Worm (Caenorhabditis elegans): Measurements from ENCODE around the gene C01F1.6.
A peak's percentile ranks its signal among the peaks of the same experiment; 100 is the strongest.

C01F1.6 gene

ce11 chrII:4312115-4312514 lies 24.1 kb upstream of the C01F1.6 start, which contains the start of gene plep-1:
Gene plep-1 (minus strand): TSS chrII:4312215.
- no peak for TF ChIP-seq ceh-83 (GFP tag; optimal IDR thresholded peaks at IDR 0.05)
- TF ChIP-seq sem-2 (GFP tag; optimal IDR thresholded peaks at IDR 0.05), result no peak
- TF ChIP-seq nhr-237 (tag; optimal IDR thresholded peaks at IDR 0.05), result no peak
- no peak for TF ChIP-seq cnd-1 (tag; optimal IDR thresholded peaks at IDR 0.05)
- TF ChIP-seq blmp-1 (tag; optimal IDR thresholded peaks at IDR 0.05), result no peak
- no peak for TF ChIP-seq lsy-2 (tag; optimal IDR thresholded peaks at IDR 0.05)
- no peak for TF ChIP-seq mls-2 (tag; optimal IDR thresholded peaks at IDR 0.05)
- TF ChIP-seq elt-3 (tag; optimal IDR thresholded peaks at IDR 0.05), result no peak
- TF ChIP-seq drap-1 (GFP tag; optimal IDR thresholded peaks at IDR 0.05), result no peak
- TF ChIP-seq mab-5 (tag; optimal IDR thresholded peaks at IDR 0.05), result no peak
- no peak for TF ChIP-seq nhr-76 (tag; optimal IDR thresholded peaks at IDR 0.05)
- no peak for TF ChIP-seq lin-32 (GFP tag; optimal IDR thresholded peaks at IDR 0.05)

DNA sequence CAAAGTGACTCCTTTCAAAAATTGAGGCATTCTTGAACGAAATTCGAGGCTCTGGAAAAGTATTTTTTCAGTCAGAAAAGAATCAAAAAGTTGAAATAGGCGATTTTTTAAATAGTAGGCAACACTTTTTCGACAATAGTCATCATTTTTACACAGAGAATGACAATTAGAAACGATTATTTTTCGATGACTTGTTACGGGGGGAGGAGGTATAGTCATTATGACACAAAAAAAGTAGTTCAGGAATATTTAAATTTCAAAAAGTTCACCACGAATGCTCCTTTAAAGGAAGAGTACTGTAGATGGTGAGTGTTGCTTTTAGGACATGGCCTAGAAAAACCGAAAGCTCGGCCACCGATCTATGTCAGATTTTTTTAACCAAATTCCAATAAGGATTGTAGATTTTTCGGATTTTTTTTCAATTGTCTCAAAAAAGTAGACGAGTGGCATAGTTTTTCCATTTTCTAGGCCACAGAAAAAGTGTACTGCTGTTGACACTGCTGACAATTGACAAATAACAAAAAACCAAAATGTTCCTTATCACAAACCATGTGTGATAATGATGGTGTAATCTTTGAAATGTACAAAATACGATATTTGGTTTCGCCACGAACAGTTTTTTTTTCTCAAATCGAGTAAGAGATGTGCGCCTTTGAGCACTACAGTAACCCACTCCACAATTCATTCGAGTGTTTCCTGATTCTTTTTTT lies 19.1 kb upstream of the C01F1.6 start, which contains the start of gene Y52E8A.3:
Gene Y52E8A.3, minus strand, starts transcription at position 51 of the 710 bp plus-strand sequence.
- TF ChIP-seq cnd-1 (tag; optimal IDR thresholded peaks at IDR 0.05) (no peak), tbx-8 (GFP tag; optimal IDR thresholded peaks at IDR 0.05) (no peak), unc-62 (GFP tag; optimal IDR thresholded peaks at IDR 0.05) (no peak), mep-1 (tag; optimal IDR thresholded peaks at IDR 0.05) (no peak)

ce11 chrII:4301307-4301706 lies 13.3 kb upstream of the C01F1.6 start, which contains the start of gene gtf-2F1:
Gene gtf-2F1 (plus strand): TSS chrII:4301607.
- no peak for TF ChIP-seq lsy-2 (tag; optimal IDR thresholded peaks at IDR 0.05)
- no peak for TF ChIP-seq ceh-83 (GFP tag; optimal IDR thresholded peaks at IDR 0.05)
- no peak for TF ChIP-seq unc-62 (GFP tag; optimal IDR thresholded peaks at IDR 0.05)
- no peak for TF ChIP-seq mls-2 (tag; optimal IDR thresholded peaks at IDR 0.05)
- no peak for TF ChIP-seq blmp-1 (tag; optimal IDR thresholded peaks at IDR 0.05)
- no peak for TF ChIP-seq tbx-8 (GFP tag; optimal IDR thresholded peaks at IDR 0.05)
- no peak for TF ChIP-seq drap-1 (GFP tag; optimal IDR thresholded peaks at IDR 0.05)
- TF ChIP-seq hlh-1 (tag; optimal IDR thresholded peaks at IDR 0.05), result no peak
- no peak for TF ChIP-seq ceh-43 (GFP tag; optimal IDR thresholded peaks at IDR 0.05)
- TF ChIP-seq nhr-28 (tag; optimal IDR thresholded peaks at IDR 0.05), result no peak
- TF ChIP-seq nhr-12 (tag; optimal IDR thresholded peaks at IDR 0.05), result no peak
- no peak for TF ChIP-seq bed-3 (GFP tag; optimal IDR thresholded peaks at IDR 0.05)
- TF ChIP-seq sem-2 (GFP tag; optimal IDR thresholded peaks at IDR 0.05), result no peak
- TF ChIP-seq lin-32 (GFP tag; optimal IDR thresholded peaks at IDR 0.05), result no peak
- TF ChIP-seq unc-39 (tag; optimal IDR thresholded peaks at IDR 0.05), result no peak
- no peak for TF ChIP-seq unc-120 (tag; optimal IDR thresholded peaks at IDR 0.05; ENCODE audit: poor library complexity, severe bottlenecking)
- no peak for TF ChIP-seq pha-4 (tag; optimal IDR thresholded peaks at IDR 0.05)

DNA sequence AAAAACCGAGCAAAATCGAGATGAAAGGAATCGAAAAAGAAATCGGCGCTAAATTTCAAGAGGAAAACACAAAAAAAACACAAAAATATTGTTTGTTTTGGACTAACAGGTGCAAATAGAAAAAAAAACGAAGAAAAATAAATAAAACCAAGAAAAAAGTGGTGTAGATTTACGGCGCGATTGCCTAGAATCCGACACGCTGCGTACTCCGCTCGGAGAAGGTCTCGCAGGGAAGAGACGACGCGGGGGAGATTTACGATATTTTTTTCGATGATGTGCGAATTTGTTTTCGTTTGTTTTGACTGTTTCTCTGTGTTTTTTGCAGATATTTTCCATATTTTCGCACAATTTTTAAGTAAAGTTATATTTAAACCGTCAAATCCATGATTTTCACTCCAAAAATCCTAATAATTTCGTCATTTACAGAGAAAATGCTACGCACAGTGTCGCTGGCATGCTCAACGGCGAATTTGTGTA lies 11.3 kb upstream of the C01F1.6 start, which contains the start of gene sco-1:
Gene sco-1, plus strand, starts transcription at position 427 of the 477 bp plus-strand sequence.
- peak; percentile 66 for TF ChIP-seq hlh-1 (tag; optimal IDR thresholded peaks at IDR 0.05)
- no peak for TF ChIP-seq nhr-76 (tag; optimal IDR thresholded peaks at IDR 0.05)
- no peak for TF ChIP-seq nhr-28 (tag; optimal IDR thresholded peaks at IDR 0.05)
- TF ChIP-seq flh-1 (GFP tag; optimal IDR thresholded peaks at IDR 0.05), result no peak
- TF ChIP-seq ceh-39 (tag; optimal IDR thresholded peaks at IDR 0.05), result peak; percentile 68
- TF ChIP-seq drap-1 (GFP tag; optimal IDR thresholded peaks at IDR 0.05), result peak; percentile 58
- peak; percentile 68 for TF ChIP-seq mls-2 (tag; optimal IDR thresholded peaks at IDR 0.05)
- TF ChIP-seq lin-32 (GFP tag; optimal IDR thresholded peaks at IDR 0.05), result no peak
- peak; percentile 91 for TF ChIP-seq lin-13 (tag; optimal IDR thresholded peaks at IDR 0.05)
- no peak for TF ChIP-seq mab-5 (tag; optimal IDR thresholded peaks at IDR 0.05)
- peak; percentile 81 for TF ChIP-seq pha-4 (tag; optimal IDR thresholded peaks at IDR 0.05)
- TF ChIP-seq bed-3 (GFP tag; optimal IDR thresholded peaks at IDR 0.05), result no peak
- TF ChIP-seq unc-120 (tag; optimal IDR thresholded peaks at IDR 0.05; ENCODE audit: poor library complexity, severe bottlenecking), result peak; percentile 28
- TF ChIP-seq blmp-1 (tag; optimal IDR thresholded peaks at IDR 0.05), result no peak
- no peak for TF ChIP-seq nhr-2 (tag; optimal IDR thresholded peaks at IDR 0.05)
- peak; percentile 71 for TF ChIP-seq sptf-1 (tag; optimal IDR thresholded peaks at IDR 0.05)
- peak; percentile 83 for TF ChIP-seq lsy-2 (tag; optimal IDR thresholded peaks at IDR 0.05)
- peak; percentile 52 for TF ChIP-seq unc-62 (GFP tag; optimal IDR thresholded peaks at IDR 0.05)
- TF ChIP-seq ceh-43 (GFP tag; optimal IDR thresholded peaks at IDR 0.05), result no peak
- TF ChIP-seq nhr-12 (tag; optimal IDR thresholded peaks at IDR 0.05), result no peak
- TF ChIP-seq ham-2 (GFP tag; optimal IDR thresholded peaks at IDR 0.05), result no peak
- no peak for TF ChIP-seq zip-8 (tag; optimal IDR thresholded peaks at IDR 0.05)
- no peak for TF ChIP-seq M03D4.4 (tag; optimal IDR thresholded peaks at IDR 0.05)
- TF ChIP-seq elt-1 (tag; optimal IDR thresholded peaks at IDR 0.05; ENCODE audit: borderline replicate concordance, insufficient read depth), result peak; percentile 40
- no peak for TF ChIP-seq snpc-4 (tag; optimal IDR thresholded peaks at IDR 0.05)
- TF ChIP-seq tbx-8 (GFP tag; optimal IDR thresholded peaks at IDR 0.05), result no peak
- no peak for TF ChIP-seq ceh-83 (GFP tag; optimal IDR thresholded peaks at IDR 0.05)
- no peak for TF ChIP-seq sem-2 (GFP tag; optimal IDR thresholded peaks at IDR 0.05)
- TF ChIP-seq unc-39 (tag; optimal IDR thresholded peaks at IDR 0.05), result no peak
- TF ChIP-seq mep-1 (tag; optimal IDR thresholded peaks at IDR 0.05), result peak; percentile 86
- TF ChIP-seq cnd-1 (tag; optimal IDR thresholded peaks at IDR 0.05), result no peak
- TF ChIP-seq elt-3 (tag; optimal IDR thresholded peaks at IDR 0.05), result no peak
- TF ChIP-seq nhr-237 (tag; optimal IDR thresholded peaks at IDR 0.05), result peak; percentile 89
- no peak for TF ChIP-seq ztf-11 (tag; optimal IDR thresholded peaks at IDR 0.05)
- TF ChIP-seq ces-1 (GFP tag; optimal IDR thresholded peaks at IDR 0.05), result peak; percentile 72
